Worm (Caenorhabditis elegans) whole organism, L4 larva: ENCODE results near the gene srt-13.
"Not testable (repeated sequence)": the region's sequence is repeated elsewhere in the genome, so short reads cannot be mapped to it uniquely, and the experiment has no call there.

Experiments
- Y5F2A.4 ChIP-seq: fragments of 200-800 bp; sonication (Bioruptor generic); optimal IDR thresholded peaks from 2 replicates; lab custom pipeline; 2018; ENCODE audit warnings: mild to moderate bottlenecking, missing genetic modification characterization, missing compliant biosample characterization
- ZK337.2 ChIP-seq: fragments of 200-800 bp; sonication (Bioruptor generic); IDR thresholded peaks from 2 replicates; pipeline ENCODE4 v1.3.6; 2022; ENCODE audit warnings: missing genetic modification reagents, missing genetic modification characterization, missing compliant biosample characterization
- ZK546.5 ChIP-seq, 2 experiments: sonication (generic microtip); optimal IDR thresholded peaks; 2 replicates each; lab custom pipeline; 2017; ENCODE audit warnings: missing biosample characterization in 2 of 2, missing genetic modification characterization in 2 of 2
- ceh-20 ChIP-seq: fragments of 200-800 bp; sonication (Bioruptor generic); IDR thresholded peaks from 2 replicates; pipeline ENCODE4 v1.3.6; 2022; ENCODE audit warnings: missing genetic modification reagents, missing genetic modification characterization, missing compliant biosample characterization
- dmd-6 ChIP-seq: fragments of 200-800 bp; sonication (Bioruptor generic); IDR thresholded peaks from 2 replicates; pipeline ENCODE4 v1.3.6; 2022; ENCODE audit warnings: missing genetic modification reagents, missing genetic modification characterization, missing compliant biosample characterization
- fkh-10 ChIP-seq: fragments of 150-350 bp; optimal IDR thresholded peaks from 2 replicates; lab custom pipeline; 2014; ENCODE audit warnings: missing biosample characterization, missing genetic modification reagents, missing genetic modification characterization
- lin-39 ChIP-seq: fragments of 150-350 bp; optimal IDR thresholded peaks from 2 replicates; lab custom pipeline; 2014; ENCODE audit warnings: missing biosample characterization, missing genetic modification reagents, missing genetic modification characterization
- lir-3 ChIP-seq: sonication (generic microtip); optimal IDR thresholded peaks from 2 replicates; lab custom pipeline; 2016; ENCODE audit warnings: mild to moderate bottlenecking, missing genetic modification characterization, missing compliant biosample characterization
- lsy-2 ChIP-seq, 2 experiments: fragments of 150-350 bp in 1 of 2; sonication (generic microtip) in 1 of 2; optimal IDR thresholded peaks; 2 replicates each; lab custom pipeline; 2014 to 2017; ENCODE audit warnings: missing biosample characterization in 2 of 2, missing genetic modification characterization in 2 of 2
- nhr-25 ChIP-seq: sonication (generic microtip); optimal IDR thresholded peaks from 2 replicates; lab custom pipeline; 2017; ENCODE audit warnings: missing genetic modification characterization, mild to moderate bottlenecking, missing compliant biosample characterization, antibody characterized with exemption, moderate library complexity, borderline replicate concordance; ENCODE audit not compliant: insufficient read depth
- pqm-1 ChIP-seq: sonication (generic microtip); optimal IDR thresholded peaks from 2 replicates; lab custom pipeline; 2017; ENCODE audit warnings: missing biosample characterization, missing genetic modification characterization

ce11 chrV:4215856-4216255 lies 34.1 kb downstream of the srt-13 start, which contains the start of gene H43I07.4:
- not testable (repeated sequence) for TF ChIP-seq lin-39 (tag; lab: Kevin White, UChicago); pqm-1 (tag; lab: Kevin White, UChicago); ZK337.2; lir-3 (tag; lab: Kevin White, UChicago); fkh-10 (GFP tag; lab: Kevin White, UChicago); nhr-25 (tag; lab: Kevin White, UChicago); dmd-6 (GFP tag; lab: Robert Waterston, UW); ceh-20 (GFP tag; lab: Robert Waterston, UW); lsy-2 (tag; optimal IDR thresholded peaks at IDR 0.05; lab: Kevin White, UChicago); ZK546.5 (tag; optimal IDR thresholded peaks at IDR 0.05; lab: Kevin White, UChicago); Y5F2A.4 (GFP tag; lab: Kevin White, UChicago)
